Worm (Caenorhabditis elegans) whole organism, L1 larva: Measurements from ENCODE around the gene srd-15.

Source experiments
- C04F5.9 ChIP-seq: sonication (generic microtip); optimal IDR thresholded peaks from 2 replicates; lab custom pipeline; 2016; ENCODE audit warnings: missing genetic modification characterization, missing compliant biosample characterization
- C34B4.2 ChIP-seq: sonication (generic microtip); optimal IDR thresholded peaks from 2 replicates; lab custom pipeline; 2017; ENCODE audit warnings: mild to moderate bottlenecking, missing genetic modification characterization, missing compliant biosample characterization
- Y116A8C.19 ChIP-seq: sonication (generic microtip); optimal IDR thresholded peaks from 2 replicates; lab custom pipeline; 2016; ENCODE audit warnings: missing compliant biosample characterization, missing genetic modification characterization, borderline replicate concordance
- alr-1 ChIP-seq: fragments of 200-800 bp; sonication (Bioruptor generic); optimal IDR thresholded peaks from 2 replicates; lab custom pipeline; 2018; ENCODE audit warnings: borderline replicate concordance, mild to moderate bottlenecking, missing genetic modification characterization, missing compliant biosample characterization
- aly-2 ChIP-seq: fragments of 150-350 bp; optimal IDR thresholded peaks from 2 replicates; lab custom pipeline; 2014; ENCODE audit warnings: missing biosample characterization, missing genetic modification characterization
- ama-1 ChIP-seq: fragments of 150-350 bp; optimal IDR thresholded peaks from 2 replicates; lab custom pipeline; 2014
- ceh-8 ChIP-seq: fragments of 200-800 bp; sonication (Bioruptor generic); optimal IDR thresholded peaks from 2 replicates; lab custom pipeline; 2018; ENCODE audit warnings: mild to moderate bottlenecking, missing genetic modification characterization, moderate library complexity, missing compliant biosample characterization
- ceh-82 ChIP-seq, 3 experiments: fragments of 150-350 bp in 1 of 3; sonication (generic microtip) in 2 of 3; optimal IDR thresholded peaks; 2 replicates each; lab custom pipeline; 2014 to 2017; ENCODE audit warnings: missing biosample characterization in 3 of 3, missing genetic modification characterization in 3 of 3
- ceh-88 ChIP-seq: fragments of 200-800 bp; sonication (Bioruptor generic); IDR thresholded peaks from 2 replicates; pipeline ENCODE4 v1.3.6; 2022; ENCODE audit warnings: missing genetic modification characterization, missing compliant biosample characterization
- ceh-90 ChIP-seq: sonication (generic microtip); optimal IDR thresholded peaks from 2 replicates; lab custom pipeline; 2016; ENCODE audit warnings: missing genetic modification characterization, missing compliant biosample characterization
- ces-1 ChIP-seq: fragments of 150-350 bp; optimal IDR thresholded peaks from 2 replicates; lab custom pipeline; 2014; ENCODE audit warnings: missing biosample characterization, missing genetic modification reagents, missing genetic modification characterization
- dpl-1 ChIP-seq, 3 experiments: fragments of 150-350 bp in 2 of 3; sonication (generic microtip) in 1 of 3; optimal IDR thresholded peaks; 2 replicates each; lab custom pipeline; 2014 to 2017; ENCODE audit warnings: missing biosample characterization in 3 of 3, missing genetic modification characterization in 3 of 3, missing genetic modification reagents in 3 of 3
- efl-1 ChIP-seq, 4 experiments: fragments of 150-350 bp; optimal IDR thresholded peaks in 3 of 4; peaks in 1 of 4; 1 replicate in 1 of 4; 2 replicates in 3 of 4; lab custom pipeline; 2014; ENCODE audit warnings: missing biosample characterization in 2 of 4, missing genetic modification characterization in 2 of 4, missing genetic modification reagents in 2 of 4
- efl-3 ChIP-seq: fragments of 200-800 bp; sonication (Bioruptor generic); optimal IDR thresholded peaks from 2 replicates; lab custom pipeline; 2018; ENCODE audit warnings: mild to moderate bottlenecking, missing genetic modification characterization, missing compliant biosample characterization
- fkh-4 ChIP-seq: sonication (generic microtip); optimal IDR thresholded peaks from 2 replicates; lab custom pipeline; 2016; ENCODE audit warnings: missing compliant biosample characterization, missing genetic modification characterization, borderline replicate concordance
- fos-1 ChIP-seq: fragments of 150-350 bp; optimal IDR thresholded peaks from 2 replicates; lab custom pipeline; 2014; ENCODE audit warnings: missing biosample characterization, missing genetic modification characterization
- grh-1 ChIP-seq: fragments of 200-800 bp; sonication (Bioruptor generic); IDR thresholded peaks from 2 replicates; pipeline ENCODE4 v1.3.6; 2022; ENCODE audit warnings: missing genetic modification reagents, missing genetic modification characterization, missing compliant biosample characterization
- hlh-4 ChIP-seq: sonication (generic microtip); optimal IDR thresholded peaks from 2 replicates; lab custom pipeline; 2016; ENCODE audit warnings: mild to moderate bottlenecking, missing genetic modification characterization, missing compliant biosample characterization
- isw-1 ChIP-seq: fragments of 200-800 bp; sonication (Bioruptor generic); IDR thresholded peaks from 2 replicates; pipeline ENCODE4 v1.3.6; 2022; ENCODE audit warnings: missing genetic modification characterization, missing compliant biosample characterization
- lin-14 ChIP-seq: fragments of 200-800 bp; sonication (Bioruptor generic); optimal IDR thresholded peaks from 2 replicates; lab custom pipeline; 2018; ENCODE audit warnings: mild to moderate bottlenecking, missing genetic modification characterization, moderate library complexity, missing compliant biosample characterization
- lin-35 ChIP-seq, 2 experiments: fragments of 150-350 bp; optimal IDR thresholded peaks; 2 replicates each; lab custom pipeline; 2014; ENCODE audit warnings: missing biosample characterization in 2 of 2, missing genetic modification characterization in 2 of 2, missing genetic modification reagents in 2 of 2
- lir-3 ChIP-seq: sonication (generic microtip); optimal IDR thresholded peaks from 2 replicates; lab custom pipeline; 2016; ENCODE audit warnings: mild to moderate bottlenecking, missing genetic modification characterization, moderate library complexity, missing compliant biosample characterization; ENCODE audit not compliant: poor library complexity
- lsy-2 ChIP-seq, 2 experiments: fragments of 150-350 bp; optimal IDR thresholded peaks; 2 replicates each; lab custom pipeline; 2014; ENCODE audit warnings: missing biosample characterization in 2 of 2, missing genetic modification characterization in 2 of 2
- nhr-11 ChIP-seq: fragments of 150-350 bp; optimal IDR thresholded peaks from 2 replicates; lab custom pipeline; 2014; ENCODE audit warnings: missing biosample characterization, missing genetic modification characterization
- nhr-19 ChIP-seq: fragments of 200-800 bp; sonication (Bioruptor generic); conservative IDR thresholded peaks from 2 replicates; pipeline ENCODE4 v1.3.6; 2022; ENCODE audit warnings: missing genetic modification characterization, missing compliant biosample characterization
- nhr-237 ChIP-seq: fragments of 150-350 bp; optimal IDR thresholded peaks from 2 replicates; lab custom pipeline; 2014; ENCODE audit warnings: missing biosample characterization, missing genetic modification characterization
- nhr-47 ChIP-seq: sonication (generic microtip); optimal IDR thresholded peaks from 2 replicates; lab custom pipeline; 2016; ENCODE audit warnings: mild to moderate bottlenecking, missing genetic modification characterization, moderate library complexity, missing compliant biosample characterization
- nhr-77 ChIP-seq: fragments of 150-350 bp; optimal IDR thresholded peaks from 2 replicates; lab custom pipeline; 2014; ENCODE audit warnings: missing biosample characterization, missing genetic modification characterization
- pag-3 ChIP-seq: sonication (generic microtip); optimal IDR thresholded peaks from 2 replicates; lab custom pipeline; 2017; ENCODE audit warnings: missing genetic modification characterization, mild to moderate bottlenecking, missing compliant biosample characterization, antibody characterized with exemption, borderline replicate concordance; ENCODE audit not compliant: insufficient read depth
- pqm-1 ChIP-seq: sonication (generic microtip); optimal IDR thresholded peaks from 3 replicates; lab custom pipeline; 2017; ENCODE audit warnings: missing biosample characterization, missing genetic modification characterization
- rnt-1 ChIP-seq: sonication (generic microtip); optimal IDR thresholded peaks from 2 replicates; lab custom pipeline; 2016; ENCODE audit warnings: mild to moderate bottlenecking, missing genetic modification characterization, moderate library complexity, missing compliant biosample characterization
- skn-1 ChIP-seq: fragments of 150-350 bp; optimal IDR thresholded peaks from 2 replicates; lab custom pipeline; 2014; ENCODE audit warnings: missing biosample characterization, missing genetic modification characterization
- snpc-4 ChIP-seq: fragments of 150-350 bp; optimal IDR thresholded peaks from 2 replicates; lab custom pipeline; 2014; ENCODE audit warnings: missing biosample characterization, missing genetic modification characterization
- snu-23 ChIP-seq: sonication (generic microtip); optimal IDR thresholded peaks from 2 replicates; lab custom pipeline; 2016; ENCODE audit warnings: missing genetic modification characterization, missing compliant biosample characterization
- sptf-1 ChIP-seq: fragments of 150-350 bp; optimal IDR thresholded peaks from 2 replicates; lab custom pipeline; 2014; ENCODE audit warnings: missing biosample characterization, missing genetic modification characterization
- sup-37 ChIP-seq: fragments of 200-800 bp; sonication (Bioruptor generic); optimal IDR thresholded peaks from 2 replicates; lab custom pipeline; 2018; ENCODE audit warnings: mild to moderate bottlenecking, missing genetic modification characterization, missing compliant biosample characterization
- swsn-7 ChIP-seq: sonication (generic microtip); optimal IDR thresholded peaks from 2 replicates; lab custom pipeline; 2016; ENCODE audit warnings: missing genetic modification characterization, missing compliant biosample characterization
- tbx-2 ChIP-seq: sonication (generic microtip); optimal IDR thresholded peaks from 2 replicates; lab custom pipeline; 2016; ENCODE audit warnings: missing genetic modification characterization, missing compliant biosample characterization
- tlp-1 ChIP-seq: fragments of 150-350 bp; optimal IDR thresholded peaks from 2 replicates; lab custom pipeline; 2014; ENCODE audit warnings: missing biosample characterization, missing genetic modification characterization
- unc-30 ChIP-seq: sonication (generic microtip); optimal IDR thresholded peaks from 2 replicates; lab custom pipeline; 2017; ENCODE audit warnings: missing biosample characterization, missing genetic modification characterization
- unc-98 ChIP-seq: fragments of 200-800 bp; sonication (Bioruptor generic); IDR thresholded peaks from 2 replicates; pipeline ENCODE4 v1.3.6; 2022; ENCODE audit warnings: missing genetic modification characterization, missing compliant biosample characterization
- xbp-1 ChIP-seq: sonication (generic microtip); optimal IDR thresholded peaks from 2 replicates; lab custom pipeline; 2016; ENCODE audit warnings: missing genetic modification characterization, missing compliant biosample characterization
- zip-4 ChIP-seq: fragments of 200-800 bp; sonication (Bioruptor generic); optimal IDR thresholded peaks from 2 replicates; lab custom pipeline; 2018; ENCODE audit warnings: mild to moderate bottlenecking, missing genetic modification characterization, moderate library complexity, missing compliant biosample characterization
- ztf-11 ChIP-seq, 2 experiments: sonication (generic microtip); optimal IDR thresholded peaks; 2 replicates each; lab custom pipeline; 2016 to 2017; ENCODE audit warnings: missing genetic modification characterization in 2 of 2, missing biosample characterization in 1 of 2, missing compliant biosample characterization in 1 of 2

srd-15 gene

ce11 chrV:5939503-5940072 is 33.4 kb upstream of the srd-15 start, which contains the start of gene syf-3 (continued):
- TF ChIP-seq efl-1 (optimal IDR thresholded peaks at IDR 0.05; lab: Kevin White, UChicago) (peak; percentile 99 to 100), efl-1 (GFP tag; optimal IDR thresholded peaks at IDR 0.05 in 1 of 2; lab: Kevin White, UChicago) (peak; percentile 100), sptf-1 (tag; lab: Kevin White, UChicago) (no peak), Y116A8C.19 (tag; lab: Kevin White, UChicago) (no peak), grh-1 (GFP tag; lab: Robert Waterston, UW) (peak; percentile 68), nhr-77 (tag; lab: Kevin White, UChicago) (no peak), ama-1 (no peak), ceh-8 (GFP tag; lab: Kevin White, UChicago) (no peak), unc-30 (tag; lab: Kevin White, UChicago) (no peak), nhr-237 (no peak), sup-37 (GFP tag; lab: Kevin White, UChicago) (no peak), tbx-2 (tag; lab: Kevin White, UChicago) (peak; percentile 61), ces-1 (GFP tag; lab: Kevin White, UChicago) (no peak), nhr-19 (GFP tag; lab: Robert Waterston, UW) (no peak), snpc-4 (tag; lab: Kevin White, UChicago) (peak; percentile 38), skn-1 (peak; percentile 68), nhr-11 (tag; lab: Kevin White, UChicago) (no peak), swsn-7 (tag; lab: Kevin White, UChicago) (peak; percentile 59), aly-2 (tag; lab: Kevin White, UChicago) (peak; percentile 69), unc-98 (no peak), C04F5.9 (peak; percentile 3), fkh-4 (peak; percentile 3), pqm-1 (no peak), dpl-1 (GFP tag; optimal IDR thresholded peaks at IDR 0.05; lab: Kevin White, UChicago) (peak; percentile 99 to 100 (median 100)), lsy-2 (tag; optimal IDR thresholded peaks at IDR 0.05; lab: Kevin White, UChicago) (peak; percentile 72 to 78), tlp-1 (tag; lab: Kevin White, UChicago) (no peak), snu-23 (GFP tag; lab: Kevin White, UChicago) (peak; percentile 73), alr-1 (tag; lab: Kevin White, UChicago) (no peak), lir-3 (tag; lab: Kevin White, UChicago) (peak; percentile 11), fos-1 (peak; percentile 36), C34B4.2 (tag; lab: Kevin White, UChicago) (no peak), zip-4 (no peak), lin-14 (GFP tag; lab: Kevin White, UChicago) (no peak), lin-35 (GFP tag; optimal IDR thresholded peaks at IDR 0.05; lab: Kevin White, UChicago) (peak; percentile 99 to 100), nhr-47 (tag; lab: Kevin White, UChicago) (peak; percentile 84), ceh-90 (tag; lab: Kevin White, UChicago) (peak; percentile 30), ceh-88 (GFP tag; lab: Robert Waterston, UW) (no peak), pag-3 (tag; lab: Kevin White, UChicago) (no peak), rnt-1 (tag; lab: Kevin White, UChicago) (peak; percentile 87), ceh-82 (tag; optimal IDR thresholded peaks at IDR 0.05; lab: Kevin White, UChicago) (peak; percentile 57 to 73 (median 59)), hlh-4 (tag; lab: Kevin White, UChicago) (no peak), ztf-11 (tag; optimal IDR thresholded peaks at IDR 0.05; lab: Kevin White, UChicago) (no peak)

DNA sequence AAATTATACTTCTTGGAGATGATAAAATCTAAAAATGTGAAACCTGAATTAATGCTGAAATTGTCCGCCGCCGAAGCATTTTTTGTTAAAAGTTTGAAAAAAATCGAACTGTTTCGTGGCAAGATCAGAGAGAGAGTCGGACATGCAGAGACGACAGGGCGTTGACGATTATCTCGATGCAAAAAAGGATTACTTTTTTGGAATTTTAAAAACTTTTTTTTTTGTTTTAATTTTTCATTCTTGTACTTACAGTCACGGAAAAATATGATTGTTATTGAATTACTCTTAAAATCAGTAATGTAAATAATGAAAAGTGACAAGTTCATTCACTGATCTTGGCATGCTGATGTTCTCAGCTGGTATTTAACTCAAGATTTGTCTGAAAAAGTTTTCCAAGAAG is 30.5 kb upstream of the srd-15 start, which contains the start of the genes M03F8.5 and M03F8.7:
Gene M03F8.5 (minus strand): TSS at position 101 of the 400 bp plus-strand sequence.
Gene M03F8.7 (plus strand): TSS at position 249 of the 400 bp plus-strand sequence.
- no peak for TF ChIP-seq skn-1
- no peak for TF ChIP-seq xbp-1 (tag; lab: Kevin White, UChicago)
- TF ChIP-seq efl-3 (GFP tag; lab: Kevin White, UChicago) = no peak
- no peak for TF ChIP-seq isw-1 (GFP tag; lab: Robert Waterston, UW)
- no peak for TF ChIP-seq hlh-4 (tag; lab: Kevin White, UChicago)
